Fruit fly (Drosophila melanogaster): ENCODE measurements around the gene MED30.

The MED30 gene

DNA sequence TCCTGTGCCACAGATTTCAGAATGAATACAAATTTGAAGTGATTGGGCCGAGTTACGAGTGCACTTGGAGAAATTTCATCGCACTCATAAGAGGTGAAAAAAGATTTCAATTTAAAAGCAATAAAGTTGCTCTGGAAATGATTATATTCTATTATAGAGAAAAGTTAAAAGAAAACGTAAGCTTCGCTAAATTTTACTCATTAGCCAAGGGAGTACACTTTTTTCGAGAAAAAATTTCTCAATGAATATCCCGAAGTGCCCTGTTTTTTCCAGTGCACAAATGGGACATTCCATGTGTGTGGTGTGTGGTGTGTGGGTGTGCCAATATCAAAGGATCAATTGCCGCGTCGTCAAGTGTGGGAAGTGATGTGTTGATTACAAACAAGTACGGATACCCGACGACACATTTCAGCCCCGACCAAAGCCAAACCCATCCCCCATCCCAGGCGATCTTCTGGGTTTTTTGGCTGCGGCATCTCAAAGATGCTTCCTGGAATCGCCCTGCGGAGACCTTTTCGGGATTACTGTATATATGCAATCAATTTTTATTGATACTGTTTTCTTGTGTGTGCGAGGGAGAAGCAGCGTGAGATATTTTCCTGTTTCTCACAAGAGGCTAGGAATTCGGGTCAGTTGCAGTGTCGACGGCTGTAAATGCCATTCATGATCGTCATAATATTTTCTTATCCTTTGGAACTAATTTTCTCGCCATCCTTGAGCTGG is 40.1 kb downstream of the MED30 start (continued):
- TF ChIP-seq Hr39 (optimal IDR thresholded peaks at IDR 0.05) (no peak), repo (GFP tag; optimal IDR thresholded peaks at IDR 0.05) (no peak), Ssrp (tag; optimal IDR thresholded peaks at IDR 0.05) (peak; percentile 59), Abd-B (GFP tag; optimal IDR thresholded peaks at IDR 0.05) (peak; percentile 23), CG8388 (GFP tag; optimal IDR thresholded peaks at IDR 0.05) (peak; percentile 42), CG12155 (GFP tag; optimal IDR thresholded peaks at IDR 0.05) (peak; percentile 3), H15 (GFP tag; IDR thresholded peaks at IDR 0.05) (no peak), Sox102F (GFP tag; optimal IDR thresholded peaks at IDR 0.05) (peak; percentile 33), org-1 (GFP tag; optimal IDR thresholded peaks at IDR 0.05) (no peak), ato (GFP tag; IDR thresholded peaks at IDR 0.05; ENCODE audit: partially characterized antibody) (no peak), nom (GFP tag; optimal IDR thresholded peaks at IDR 0.05) (no peak), CG34224 (GFP tag; IDR thresholded peaks at IDR 0.05; ENCODE audit: partially characterized antibody) (no peak), gcm (GFP tag; optimal IDR thresholded peaks at IDR 0.05) (peak; percentile 54), lilli (GFP tag; optimal IDR thresholded peaks at IDR 0.05) (peak; percentile 43), Hr78 (GFP tag; optimal IDR thresholded peaks at IDR 0.05) (no peak), Lim3 (GFP tag; IDR thresholded peaks at IDR 0.05) (no peak), CG10274 (GFP tag; optimal IDR thresholded peaks at IDR 0.05) (no peak), CG13775 (GFP tag; optimal IDR thresholded peaks at IDR 0.05) (peak; percentile 65), CG6854 (GFP tag; optimal IDR thresholded peaks at IDR 0.05) (no peak), dan (GFP tag; IDR thresholded peaks at IDR 0.05) (no peak), CG6175 (GFP tag; IDR thresholded peaks at IDR 0.05) (no peak), CG8924 (tag; optimal IDR thresholded peaks at IDR 0.05) (peak; percentile 74), CG12744 (GFP tag; optimal IDR thresholded peaks at IDR 0.05) (no peak), az2 (GFP tag; optimal IDR thresholded peaks at IDR 0.05) (peak; percentile 56), usp (GFP tag; optimal IDR thresholded peaks at IDR 0.05) (no peak), kay (GFP tag; optimal IDR thresholded peaks at IDR 0.05) (no peak), vnd (GFP tag; IDR thresholded peaks at IDR 0.05; ENCODE audit: partially characterized antibody) (no peak), yki (optimal IDR thresholded peaks at IDR 0.05) (no peak), ham (GFP tag; IDR thresholded peaks at IDR 0.05) (no peak), insv (GFP tag; optimal IDR thresholded peaks at IDR 0.05) (no peak), Meics (GFP tag; optimal IDR thresholded peaks at IDR 0.05) (no peak), cad (GFP tag; optimal IDR thresholded peaks at IDR 0.05) (no peak), CG12659 (GFP tag; optimal IDR thresholded peaks at IDR 0.05) (peak; percentile 13), pho (GFP tag; optimal IDR thresholded peaks at IDR 0.05) (no peak), salm (tag; optimal IDR thresholded peaks at IDR 0.05) (no peak), sens-2 (GFP tag; IDR thresholded peaks at IDR 0.05) (no peak), CG12942 (GFP tag; optimal IDR thresholded peaks at IDR 0.05) (peak; percentile 12), CG17328 (GFP tag; IDR thresholded peaks at IDR 0.05) (peak; percentile 70), cas (GFP tag; IDR thresholded peaks at IDR 0.05) (no peak), lbe (GFP tag; optimal IDR thresholded peaks at IDR 0.05) (no peak), CG6272 (GFP tag; IDR thresholded peaks at IDR 0.05) (no peak), Ravus (GFP tag; IDR thresholded peaks at IDR 0.05) (no peak), pb (GFP tag; optimal IDR thresholded peaks at IDR 0.05) (no peak), CG31224 (GFP tag; IDR thresholded peaks at IDR 0.05) (no peak), Antp (GFP tag; optimal IDR thresholded peaks at IDR 0.05) (no peak), dysf (GFP tag; IDR thresholded peaks at IDR 0.05) (peak; percentile 48; the same call in 2 of the 3 replicates), zf30C (GFP tag; optimal IDR thresholded peaks at IDR 0.05) (peak; percentile 90), psq (GFP tag; optimal IDR thresholded peaks at IDR 0.05) (no peak), CG9609 (GFP tag; optimal IDR thresholded peaks at IDR 0.05) (peak; percentile 20), C15 (GFP tag; IDR thresholded peaks at IDR 0.05) (no peak), gt (GFP tag; IDR thresholded peaks at IDR 0.05) (no peak), CG3726 (GFP tag; IDR thresholded peaks at IDR 0.05) (no peak)

Data from whole organism, embryonic.